Fruit fly (Drosophila melanogaster) whole organism, embryonic: ENCODE data around the gene CG3655.

ENCODE experiments used
- Antp ChIP-seq: fragments of 200-800 bp; sonication (Bioruptor generic); optimal IDR thresholded peaks from 3 replicates; lab custom pipeline; 2016; ENCODE audit warnings: missing biosample characterization, missing genetic modification characterization
- BtbVII ChIP-seq: fragments of 200-800 bp; sonication (Bioruptor generic); optimal IDR thresholded peaks from 3 replicates; lab custom pipeline; 2017; ENCODE audit warnings: missing biosample characterization, mild to moderate bottlenecking, missing genetic modification characterization
- CG10366 ChIP-seq: fragments of 200-800 bp; sonication (Bioruptor generic); IDR thresholded peaks from 2 replicates; pipeline ENCODE4 v1.3.6; 2022; ENCODE audit warnings: missing biosample characterization, missing genetic modification characterization
- CG12236 ChIP-seq: fragments of 200-800 bp; sonication (Bioruptor generic); optimal IDR thresholded peaks from 2 replicates; lab custom pipeline; 2016; ENCODE audit warnings: missing biosample characterization, missing genetic modification characterization
- CG15269 ChIP-seq: fragments of 200-800 bp; sonication (Bioruptor generic); optimal IDR thresholded peaks from 2 replicates; lab custom pipeline; 2018; ENCODE audit warnings: missing biosample characterization, mild to moderate bottlenecking, missing genetic modification characterization, moderate library complexity
- CG16815 ChIP-seq: fragments of 200-800 bp; sonication (Bioruptor generic); optimal IDR thresholded peaks from 3 replicates; lab custom pipeline; 2017; ENCODE audit warnings: missing biosample characterization, mild to moderate bottlenecking, missing genetic modification characterization
- CG18599 ChIP-seq: fragments of 200-800 bp; sonication (Bioruptor generic); optimal IDR thresholded peaks from 3 replicates; lab custom pipeline; 2017; ENCODE audit warnings: missing biosample characterization, missing genetic modification characterization, mild to moderate bottlenecking, moderate library complexity, missing genetic modification reagents
- CG3065 ChIP-seq: fragments of 200-800 bp; sonication (Bioruptor generic); optimal IDR thresholded peaks from 2 replicates; lab custom pipeline; 2016; ENCODE audit warnings: missing biosample characterization, missing genetic modification characterization
- CG3838 ChIP-seq: fragments of 200-800 bp; sonication (Bioruptor generic); optimal IDR thresholded peaks from 3 replicates; lab custom pipeline; 2016; ENCODE audit warnings: missing biosample characterization, missing genetic modification characterization
- CG42726 ChIP-seq: fragments of 200-800 bp; sonication (Bioruptor generic); IDR thresholded peaks from 2 replicates; pipeline ENCODE4 v1.3.6; 2022; ENCODE audit warnings: missing biosample characterization, missing genetic modification characterization; ENCODE audit not compliant: partially characterized antibody
- CG4617 ChIP-seq: fragments of 200-800 bp; sonication (Bioruptor generic); optimal IDR thresholded peaks from 3 replicates; lab custom pipeline; 2016; ENCODE audit warnings: missing biosample characterization, missing genetic modification characterization, borderline replicate concordance
- CG4730 ChIP-seq: fragments of 200-800 bp; sonication (Bioruptor generic); IDR thresholded peaks from 2 replicates; pipeline ENCODE4 v1.3.6; 2022; ENCODE audit warnings: missing biosample characterization, missing genetic modification characterization
- CG6765 ChIP-seq: fragments of 200-800 bp; sonication (Bioruptor generic); optimal IDR thresholded peaks from 3 replicates; lab custom pipeline; 2017; ENCODE audit warnings: missing biosample characterization, mild to moderate bottlenecking, missing genetic modification characterization
- CG7271 ChIP-seq: fragments of 200-800 bp; sonication (Bioruptor generic); optimal IDR thresholded peaks from 2 replicates; lab custom pipeline; 2018; ENCODE audit warnings: missing biosample characterization, mild to moderate bottlenecking, missing genetic modification characterization, moderate library complexity
- CG7556 ChIP-seq: fragments of 200-800 bp; sonication (Bioruptor generic); optimal IDR thresholded peaks from 2 replicates; lab custom pipeline; 2017; ENCODE audit warnings: missing biosample characterization, mild to moderate bottlenecking, missing genetic modification characterization
- CG8281 ChIP-seq: fragments of 200-800 bp; sonication (Bioruptor generic); optimal IDR thresholded peaks from 2 replicates; lab custom pipeline; 2018; ENCODE audit warnings: missing biosample characterization, mild to moderate bottlenecking, missing genetic modification characterization, moderate library complexity
- CG9932 ChIP-seq: fragments of 200-800 bp; sonication (Bioruptor generic); IDR thresholded peaks from 2 replicates; pipeline ENCODE4 v1.3.6; 2022; ENCODE audit warnings: missing biosample characterization, missing genetic modification characterization
- CTCF ChIP-seq: fragments of 200-800 bp; sonication (Bioruptor generic); optimal IDR thresholded peaks from 2 replicates; lab custom pipeline; 2017; ENCODE audit warnings: missing biosample characterization, mild to moderate bottlenecking, missing genetic modification characterization, moderate library complexity
- Camta ChIP-seq: fragments of 200-800 bp; sonication (Bioruptor generic); optimal IDR thresholded peaks from 2 replicates; lab custom pipeline; 2016; ENCODE audit warnings: missing biosample characterization, missing genetic modification characterization
- Dp ChIP-seq: fragments of 200-800 bp; sonication (Bioruptor generic); optimal IDR thresholded peaks from 2 replicates; lab custom pipeline; 2018; ENCODE audit warnings: missing biosample characterization, mild to moderate bottlenecking, missing genetic modification characterization, moderate library complexity
- Dref ChIP-seq: fragments of 200-800 bp; sonication (Bioruptor generic); IDR thresholded peaks from 2 replicates; pipeline ENCODE4 v1.3.6; 2022; ENCODE audit warnings: missing biosample characterization, missing genetic modification characterization
- E2f2 ChIP-seq: fragments of 200-800 bp; sonication (Bioruptor generic); IDR thresholded peaks from 2 replicates; pipeline ENCODE4 v1.3.6; 2022; ENCODE audit warnings: missing biosample characterization, missing genetic modification characterization
- HLH3B ChIP-seq: fragments of 200-800 bp; sonication (Bioruptor generic); IDR thresholded peaks from 2 replicates; pipeline ENCODE4 v1.3.6; 2022; ENCODE audit warnings: missing biosample characterization, missing genetic modification characterization
- HLH4C ChIP-seq: fragments of 200-800 bp; sonication (Bioruptor generic); IDR thresholded peaks from 3 replicates; pipeline ENCODE4 v1.3.6; 2022; ENCODE audit warnings: missing biosample characterization, missing genetic modification characterization; ENCODE audit not compliant: partially characterized antibody
- Mad ChIP-seq: fragments of 200-800 bp; sonication (Bioruptor generic); optimal IDR thresholded peaks from 2 replicates; lab custom pipeline; 2016; ENCODE audit warnings: missing biosample characterization, missing genetic modification characterization
- Nf-YA ChIP-seq: fragments of 200-800 bp; sonication (Bioruptor generic); IDR thresholded peaks from 2 replicates; pipeline ENCODE4 v1.3.6; 2022; ENCODE audit warnings: missing biosample characterization, missing genetic modification characterization
- Poxn ChIP-seq: fragments of 200-800 bp; sonication (Bioruptor generic); IDR thresholded peaks from 2 replicates; pipeline ENCODE4 v1.3.6; 2022; ENCODE audit warnings: missing biosample characterization, missing genetic modification characterization
- Ravus ChIP-seq: fragments of 200-800 bp; sonication (Bioruptor generic); IDR thresholded peaks from 2 replicates; pipeline ENCODE4 v1.3.6; 2022; ENCODE audit warnings: missing biosample characterization, missing genetic modification characterization
- ab ChIP-seq: fragments of 200-800 bp; sonication (Bioruptor generic); optimal IDR thresholded peaks from 2 replicates; lab custom pipeline; 2016; ENCODE audit warnings: missing biosample characterization, missing genetic modification characterization
- ac ChIP-seq: fragments of 200-800 bp; sonication (Bioruptor generic); optimal IDR thresholded peaks from 3 replicates; lab custom pipeline; 2017; ENCODE audit warnings: missing biosample characterization, mild to moderate bottlenecking, missing genetic modification characterization
- ash1 ChIP-seq: fragments of 200-800 bp; sonication (Bioruptor generic); optimal IDR thresholded peaks from 2 replicates; lab custom pipeline; 2018; ENCODE audit warnings: missing biosample characterization, mild to moderate bottlenecking, missing genetic modification characterization
- ato ChIP-seq: fragments of 200-800 bp; sonication (Bioruptor generic); IDR thresholded peaks from 2 replicates; pipeline ENCODE4 v1.3.6; 2022; ENCODE audit warnings: missing biosample characterization, missing genetic modification characterization; ENCODE audit not compliant: partially characterized antibody
- bowl ChIP-seq: fragments of 200-800 bp; sonication (Bioruptor generic); IDR thresholded peaks from 2 replicates; pipeline ENCODE4 v1.3.6; 2022; ENCODE audit warnings: missing biosample characterization, missing genetic modification characterization
- da ChIP-seq: fragments of 200-800 bp; sonication (Bioruptor generic); optimal IDR thresholded peaks from 2 replicates; lab custom pipeline; 2016; ENCODE audit warnings: missing biosample characterization, missing genetic modification characterization
- gcm ChIP-seq: fragments of 200-800 bp; sonication (Bioruptor generic); optimal IDR thresholded peaks from 2 replicates; lab custom pipeline; 2019; ENCODE audit warnings: missing biosample characterization, mild to moderate bottlenecking, missing genetic modification characterization, moderate library complexity
- lbe ChIP-seq: fragments of 200-800 bp; sonication (Bioruptor generic); optimal IDR thresholded peaks from 2 replicates; lab custom pipeline; 2016; ENCODE audit warnings: missing biosample characterization, mild to moderate bottlenecking, missing genetic modification characterization
- lola ChIP-seq, 3 experiments: fragments of >200 bp in 2 of 3; fragments of 200-800 bp in 1 of 3; sonication (Bioruptor generic) in 1 of 3; optimal IDR thresholded peaks; 2 replicates each; lab custom pipeline; 2017 to 2019; ENCODE audit warnings: missing biosample characterization in 3 of 3, missing genetic modification characterization in 3 of 3, mild to moderate bottlenecking in 1 of 3, moderate library complexity in 1 of 3
- onecut ChIP-seq: fragments of 200-800 bp; sonication (Bioruptor generic); IDR thresholded peaks from 2 replicates; pipeline ENCODE4 v1.3.6; 2022; ENCODE audit warnings: missing biosample characterization, missing genetic modification characterization
- org-1 ChIP-seq: fragments of 200-800 bp; sonication (Bioruptor generic); optimal IDR thresholded peaks from 2 replicates; lab custom pipeline; 2017; ENCODE audit warnings: missing biosample characterization, missing genetic modification characterization
- pan ChIP-seq, 4 experiments: fragments of >200 bp in 3 of 4; fragments of 200-800 bp in 1 of 4; sonication (Bioruptor generic) in 1 of 4; optimal IDR thresholded peaks in 3 of 4; IDR thresholded peaks in 1 of 4; 2 replicates each; pipeline versions ENCODE4 v1.3.6 to Lab custom; 2017 to 2022; ENCODE audit warnings: missing biosample characterization in 2 of 4, missing genetic modification characterization in 2 of 4, mixed read lengths in 1 of 4
- repo ChIP-seq: fragments of 200-800 bp; sonication (Bioruptor generic); optimal IDR thresholded peaks from 2 replicates; lab custom pipeline; 2016; ENCODE audit warnings: missing biosample characterization, missing genetic modification characterization
- rib ChIP-seq: fragments of 200-800 bp; sonication (Bioruptor generic); IDR thresholded peaks from 2 replicates; pipeline ENCODE4 v1.3.6; 2022; ENCODE audit warnings: missing biosample characterization, missing genetic modification characterization
- sc ChIP-seq, 3 experiments: fragments of >200 bp in 2 of 3; fragments of 200-800 bp in 1 of 3; sonication (Bioruptor generic) in 1 of 3; optimal IDR thresholded peaks; 2 replicates in 2 of 3; 3 replicates in 1 of 3; lab custom pipeline; 2017; ENCODE audit warnings: mild to moderate bottlenecking in 1 of 3, missing biosample characterization in 1 of 3, missing genetic modification characterization in 1 of 3, missing genetic modification reagents in 1 of 3
- slou ChIP-seq: fragments of 200-800 bp; sonication (Bioruptor generic); optimal IDR thresholded peaks from 3 replicates; lab custom pipeline; 2016; ENCODE audit warnings: missing biosample characterization, missing genetic modification characterization
- sob ChIP-seq: fragments of 200-800 bp; sonication (Bioruptor generic); IDR thresholded peaks from 2 replicates; pipeline ENCODE4 v1.3.6; 2022; ENCODE audit warnings: missing biosample characterization, missing genetic modification characterization
- tx ChIP-seq: fragments of 200-800 bp; sonication (Bioruptor generic); optimal IDR thresholded peaks from 2 replicates; lab custom pipeline; 2016; ENCODE audit warnings: missing biosample characterization, missing genetic modification characterization
- unc-4 ChIP-seq: fragments of 200-800 bp; sonication (Bioruptor generic); IDR thresholded peaks from 2 replicates; pipeline ENCODE4 v1.3.6; 2022; ENCODE audit warnings: missing biosample characterization, missing genetic modification characterization; ENCODE audit not compliant: partially characterized antibody
- zf30C ChIP-seq: fragments of 200-800 bp; sonication (Bioruptor generic); optimal IDR thresholded peaks from 3 replicates; lab custom pipeline; 2018; ENCODE audit warnings: missing biosample characterization, mild to moderate bottlenecking, missing genetic modification characterization
- zfh1 ChIP-seq: fragments of 200-800 bp; sonication (Bioruptor generic); IDR thresholded peaks from 3 replicates; pipeline ENCODE4 v1.3.6; 2022; ENCODE audit warnings: missing biosample characterization, missing genetic modification characterization

Gene CG3655

DNA sequence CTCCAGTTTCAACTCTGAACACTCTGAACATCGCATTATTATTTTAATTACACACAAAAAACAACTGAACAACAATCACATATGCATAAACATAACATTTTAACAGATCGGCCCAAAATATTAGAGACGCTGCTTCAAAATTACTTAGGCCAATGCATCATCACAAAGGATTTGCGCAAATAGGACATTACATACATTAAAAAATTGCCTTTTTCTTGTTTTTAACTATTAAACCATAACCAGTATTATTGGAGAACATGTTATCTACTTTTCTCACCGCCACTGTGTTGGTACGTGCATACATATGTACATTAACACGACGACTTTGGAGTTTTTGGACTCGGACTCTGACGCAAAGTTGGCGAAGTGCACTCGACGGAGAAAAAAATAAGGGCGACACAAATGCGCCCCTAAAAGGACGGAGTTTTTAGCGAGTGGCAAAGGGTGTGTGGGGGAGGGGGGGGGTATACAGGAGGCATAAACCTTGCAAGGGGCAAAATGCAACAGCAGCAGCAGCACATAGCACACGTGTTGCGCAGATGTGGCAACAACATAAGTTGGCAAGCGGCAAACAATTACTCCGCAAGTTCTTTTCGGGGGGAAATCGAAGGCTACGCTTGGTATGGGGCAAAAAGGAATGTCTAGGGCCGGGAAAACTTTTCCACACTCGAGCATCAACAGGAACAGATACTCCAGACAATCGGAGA, 5.0 kb downstream of the CG3655 start (continued):
- TF ChIP-seq lbe (GFP tag; lab: Kevin White, UChicago) (peak; percentile 72), CG10366 (GFP tag; lab: Robert Waterston, UW) (peak; percentile 68), CG6765 (GFP tag; lab: Kevin White, UChicago) (no peak), CG3838 (GFP tag; lab: Kevin White, UChicago) (no peak), rib (GFP tag; lab: Robert Waterston, UW) (no peak), Ravus (GFP tag; lab: Robert Waterston, UW) (no peak), zfh1 (GFP tag; lab: Robert Waterston, UW) (peak; percentile 83), zf30C (GFP tag; lab: Kevin White, UChicago) (no peak), da (GFP tag; lab: Kevin White, UChicago) (no peak), HLH3B (GFP tag; lab: Robert Waterston, UW) (peak; percentile 72), CG42726 (GFP tag; lab: Robert Waterston, UW) (no peak), lola (GFP tag; optimal IDR thresholded peaks at IDR 0.05; lab: Kevin White, UChicago) (peak in 1 of 3 experiments; percentile 68), CG3065 (GFP tag; lab: Kevin White, UChicago) (no peak), Nf-YA (0 out of 2 replicates have a peak, but pooled peaks have one; percentile 25), Camta (GFP tag; lab: Kevin White, UChicago) (peak; percentile 24), tx (GFP tag; lab: Kevin White, UChicago) (peak; percentile 17), CTCF (peak; percentile 9), sob (GFP tag; lab: Robert Waterston, UW) (no peak), CG12236 (GFP tag; lab: Kevin White, UChicago) (peak; percentile 52), sc (optimal IDR thresholded peaks at IDR 0.05; lab: Kevin White, UChicago) (no peak), sc (GFP tag; optimal IDR thresholded peaks at IDR 0.05; lab: Kevin White, UChicago) (peak; percentile 50), CG4617 (GFP tag; lab: Kevin White, UChicago) (no peak), repo (GFP tag; lab: Kevin White, UChicago) (no peak), CG7271 (tag; lab: Kevin White, UChicago) (no peak), Dp (GFP tag; lab: Kevin White, UChicago) (no peak), Antp (GFP tag; lab: Kevin White, UChicago) (peak; percentile 39), E2f2 (GFP tag; lab: Robert Waterston, UW) (peak; percentile 42; the same call in 1 of the 2 replicates), pan (optimal IDR thresholded peaks at IDR 0.05; lab: Kevin White, UChicago) (no peak), pan (GFP tag; optimal IDR thresholded peaks at IDR 0.05 in 1 of 2, IDR thresholded peaks at IDR 0.05 in 1 of 2) (peak in 1 of 2 experiments; percentile 78), CG4730 (GFP tag; lab: Robert Waterston, UW) (peak; percentile 55), CG9932 (GFP tag; lab: Robert Waterston, UW) (no peak), Dref (GFP tag; lab: Robert Waterston, UW) (no peak), gcm (peak; percentile 51), unc-4 (GFP tag; lab: Robert Waterston, UW) (no peak), CG15269 (tag; lab: Kevin White, UChicago) (peak; percentile 59), CG16815 (GFP tag; lab: Kevin White, UChicago) (peak; percentile 43), slou (GFP tag; lab: Kevin White, UChicago) (no peak), Mad (peak; percentile 24), bowl (GFP tag; lab: Robert Waterston, UW) (no peak), onecut (GFP tag; lab: Robert Waterston, UW) (peak; percentile 51), CG8281 (peak; percentile 17), ac (GFP tag; lab: Kevin White, UChicago) (no peak), CG18599 (GFP tag; lab: Kevin White, UChicago) (peak; percentile 9), Poxn (GFP tag; lab: Robert Waterston, UW) (no peak), HLH4C (GFP tag; lab: Robert Waterston, UW) (no peak), BtbVII (GFP tag; lab: Kevin White, UChicago) (no peak), ab (GFP tag; lab: Kevin White, UChicago) (peak; percentile 19), CG7556 (peak; percentile 48), org-1 (GFP tag; lab: Kevin White, UChicago) (peak; percentile 61), ato (no peak), ash1 (no peak)
